Worm (Caenorhabditis elegans) whole organism, midembryonic: ENCODE results near the gene fbxa-215.
"Not testable (repeated sequence)": the region's sequence is repeated elsewhere in the genome, so short reads cannot be mapped to it uniquely, and the experiment has no call there.

Experiments
- T22C8.4 ChIP-seq: fragments of 200-800 bp; sonication (Bioruptor generic); IDR thresholded peaks from 2 replicates; pipeline ENCODE4 v1.3.6; 2022; ENCODE audit warnings: missing genetic modification characterization, missing compliant biosample characterization
- cog-1 ChIP-seq: sonication (generic microtip); optimal IDR thresholded peaks from 2 replicates; lab custom pipeline; 2016; ENCODE audit warnings: missing genetic modification characterization, missing compliant biosample characterization
- flt-1 ChIP-seq: fragments of 200-800 bp; sonication (Bioruptor generic); IDR thresholded peaks from 2 replicates; pipeline ENCODE4 v1.3.6; 2022; ENCODE audit warnings: missing genetic modification characterization, missing compliant biosample characterization
- klf-2 ChIP-seq: fragments of 200-800 bp; sonication (Bioruptor generic); conservative IDR thresholded peaks from 2 replicates; pipeline ENCODE4 v1.3.6; 2022; ENCODE audit warnings: missing genetic modification reagents, missing genetic modification characterization, missing compliant biosample characterization
- med-1 ChIP-seq: sonication (generic microtip); optimal IDR thresholded peaks from 2 replicates; lab custom pipeline; 2017; ENCODE audit warnings: missing genetic modification characterization, mild to moderate bottlenecking, missing compliant biosample characterization, antibody characterized with exemption, missing genetic modification reagents; ENCODE audit not compliant: insufficient read depth
- ref-1 ChIP-seq: fragments of 200-800 bp; sonication (Bioruptor generic); conservative IDR thresholded peaks from 2 replicates; pipeline ENCODE4 v1.3.6; 2022; ENCODE audit warnings: missing genetic modification reagents, missing genetic modification characterization, missing compliant biosample characterization
- tab-1 ChIP-seq: fragments of 200-800 bp; sonication (Bioruptor generic); IDR thresholded peaks from 2 replicates; pipeline ENCODE4 v1.3.6; 2022; ENCODE audit warnings: missing genetic modification characterization, missing compliant biosample characterization
- ztf-23 ChIP-seq: fragments of 200-800 bp; sonication (Bioruptor generic); IDR thresholded peaks from 2 replicates; pipeline ENCODE4 v1.3.6; 2022; ENCODE audit warnings: missing genetic modification reagents, missing genetic modification characterization, missing compliant biosample characterization
- ztf-29 ChIP-seq: fragments of 200-800 bp; sonication (Bioruptor generic); IDR thresholded peaks from 2 replicates; pipeline ENCODE4 v1.3.6; 2022; ENCODE audit warnings: missing genetic modification reagents, missing genetic modification characterization, missing compliant biosample characterization

fbxa-215 gene

DNA sequence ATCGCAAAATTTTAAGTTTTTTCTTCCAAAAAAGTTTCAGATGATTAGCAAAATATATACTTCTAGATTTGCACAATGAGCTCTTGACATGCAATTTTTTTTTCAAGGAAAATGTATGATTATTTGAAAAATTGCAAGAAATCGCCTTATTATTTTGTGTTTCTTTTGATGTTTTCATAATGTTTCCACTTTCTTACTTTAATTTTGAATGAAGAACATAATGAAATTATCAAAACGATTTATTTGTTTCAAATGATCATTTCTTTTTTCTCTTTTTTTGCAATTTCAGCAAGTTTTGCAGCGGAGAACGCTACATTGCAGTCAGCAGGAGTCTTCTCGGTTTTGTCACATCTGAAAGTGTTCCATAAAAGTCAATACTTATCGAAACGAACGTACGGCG lies 14.7 kb downstream of the fbxa-215 start, which contains the start of gene Y45F10C.6:
Gene Y45F10C.6, plus strand, starts transcription at position 301 of the 400 bp plus-strand sequence.
- TF ChIP-seq klf-2, ref-1, tab-1 (GFP tag; lab: Robert Waterston, UW): not testable (repeated sequence)

DNA sequence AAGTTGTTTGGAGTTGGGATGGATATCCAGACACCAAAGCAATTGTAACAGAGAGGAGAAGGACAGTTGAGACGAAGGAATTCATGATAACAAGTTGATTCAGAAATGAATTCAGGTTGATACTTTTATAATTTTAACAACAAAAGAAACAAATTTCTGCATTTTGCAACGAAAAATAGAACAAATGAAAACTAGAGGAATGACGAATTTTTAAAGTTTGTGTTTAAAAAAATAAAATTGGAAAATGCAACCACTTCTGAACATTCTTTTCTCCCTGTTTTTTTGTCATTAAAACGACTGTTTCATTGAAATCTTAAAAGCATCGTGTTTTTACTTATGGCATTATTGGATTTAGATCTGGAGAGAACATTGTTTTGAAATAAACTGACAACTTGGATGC lies 15.3 kb downstream of the fbxa-215 start, which contains the start of gene C08F11.12:
Gene C08F11.12, minus strand, starts transcription at position 101 of the 400 bp plus-strand sequence.
- TF ChIP-seq ztf-29 (GFP tag; lab: Robert Waterston, UW); med-1 (GFP tag; lab: Kevin White, UChicago); tab-1 (GFP tag; lab: Robert Waterston, UW): not testable (repeated sequence)

DNA sequence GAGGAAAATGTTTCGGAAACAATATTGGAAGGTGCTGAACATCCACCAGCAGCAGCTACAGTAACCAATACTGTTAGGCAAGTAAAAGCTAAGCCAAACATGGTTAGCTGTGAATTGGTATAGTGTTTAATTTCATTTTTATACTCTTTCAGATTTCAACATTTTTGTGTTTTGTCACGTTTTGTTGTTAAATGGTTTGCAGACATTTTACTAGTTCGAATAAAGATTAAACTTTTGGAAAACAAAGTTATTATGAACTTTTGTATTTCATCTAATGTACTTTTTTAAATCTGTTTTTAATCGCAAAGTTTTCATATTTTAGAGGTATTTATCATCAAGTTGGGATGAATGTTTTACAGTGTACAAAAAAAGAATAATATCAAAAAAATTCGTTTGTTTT lies 16.5 kb downstream of the fbxa-215 start, which contains the start of gene C08F11.17:
Gene C08F11.17, minus strand, starts transcription at position 101 of the 400 bp plus-strand sequence.
- TF ChIP-seq T22C8.4 (GFP tag; lab: Robert Waterston, UW) (no peak), ref-1 (GFP tag; lab: Robert Waterston, UW) (no peak), cog-1 (tag; lab: Kevin White, UChicago) (no peak), ztf-23 (GFP tag; lab: Robert Waterston, UW) (no peak), flt-1 (GFP tag; lab: Robert Waterston, UW) (no peak), ztf-29 (GFP tag; lab: Robert Waterston, UW) (no peak), med-1 (GFP tag; lab: Kevin White, UChicago) (no peak), klf-2 (GFP tag; lab: Robert Waterston, UW) (no peak), tab-1 (GFP tag; lab: Robert Waterston, UW) (no peak)

DNA sequence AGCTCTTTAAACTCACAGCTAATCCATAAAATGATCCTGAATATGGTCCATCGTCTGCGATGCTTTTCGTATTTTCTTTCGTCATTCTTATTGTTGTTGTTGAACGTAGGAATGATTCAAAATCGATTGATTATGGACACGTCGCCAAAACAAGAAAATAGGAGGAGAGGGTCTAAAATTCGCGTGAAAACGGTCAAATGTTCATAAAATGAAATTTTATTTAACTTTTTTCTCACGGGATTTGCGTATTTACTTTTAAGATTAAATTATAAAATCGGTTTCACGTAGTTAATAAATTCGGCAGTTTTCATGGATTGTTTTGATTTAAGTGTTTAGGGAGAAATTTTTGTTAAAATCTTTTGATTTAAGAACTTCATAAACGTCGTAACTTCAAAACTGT lies 17.6 kb downstream of the fbxa-215 start, which contains the start of gene C08F11.10:
Gene C08F11.10, minus strand, starts transcription at position 101 of the 400 bp plus-strand sequence.
- TF ChIP-seq ztf-23 (GFP tag; lab: Robert Waterston, UW) (no peak), ztf-29 (GFP tag; lab: Robert Waterston, UW) (no peak), T22C8.4 (GFP tag; lab: Robert Waterston, UW) (no peak), klf-2 (GFP tag; lab: Robert Waterston, UW) (no peak)

DNA sequence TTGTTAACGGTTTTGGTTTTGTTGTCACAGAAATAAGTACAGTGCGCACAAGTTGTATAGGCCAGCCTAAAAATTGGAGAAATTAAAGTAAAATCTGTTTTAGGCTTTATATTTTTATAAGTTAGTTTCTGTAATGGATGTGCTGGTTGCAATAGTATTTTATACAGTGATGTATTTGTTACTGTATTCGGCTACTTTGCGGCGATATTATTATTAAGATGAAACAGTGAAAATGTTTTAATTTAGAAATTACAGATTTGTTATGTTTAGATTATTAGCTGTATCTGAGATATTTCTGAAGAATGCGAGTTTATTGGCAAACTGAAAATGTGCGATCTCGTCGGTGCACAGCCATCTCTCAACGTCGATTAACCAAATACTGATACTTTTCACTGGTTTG lies 19.2 kb downstream of the fbxa-215 start, which contains the start of gene ule-4:
Gene ule-4, minus strand, starts transcription at position 101 of the 400 bp plus-strand sequence.
- no peak for TF ChIP-seq ztf-29 (GFP tag; lab: Robert Waterston, UW)
- TF ChIP-seq klf-2 (GFP tag; lab: Robert Waterston, UW) = no peak
- TF ChIP-seq ref-1 (GFP tag; lab: Robert Waterston, UW) = no peak
- TF ChIP-seq ztf-23 (GFP tag; lab: Robert Waterston, UW) = no peak
- no peak for TF ChIP-seq tab-1 (GFP tag; lab: Robert Waterston, UW)
- TF ChIP-seq flt-1 (GFP tag; lab: Robert Waterston, UW) = no peak

DNA sequence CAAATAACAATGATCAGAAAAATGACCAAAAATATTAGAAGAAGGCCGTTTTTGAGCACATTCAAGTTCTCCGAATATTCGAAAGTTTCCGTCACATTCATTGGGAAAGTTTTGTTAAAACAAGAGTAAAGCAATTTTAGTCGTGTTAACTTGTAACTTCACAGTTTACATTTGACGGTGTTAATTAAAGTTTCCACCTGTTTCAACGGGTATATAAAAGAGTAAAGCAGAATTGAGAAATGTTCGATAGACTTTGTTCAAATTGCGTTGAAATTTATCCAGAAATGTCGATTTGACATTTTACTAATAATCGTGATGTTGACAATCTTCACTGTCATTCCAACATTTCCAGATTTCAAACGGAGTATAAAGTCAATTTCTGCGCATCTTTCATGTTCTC lies 20.9 kb downstream of the fbxa-215 start, which contains the start of gene srz-29:
Gene srz-29, minus strand, starts transcription at position 101 of the 400 bp plus-strand sequence.
- TF ChIP-seq ztf-29 (GFP tag; lab: Robert Waterston, UW) (no peak), tab-1 (GFP tag; lab: Robert Waterston, UW) (no peak), med-1 (GFP tag; lab: Kevin White, UChicago) (no peak), ztf-23 (GFP tag; lab: Robert Waterston, UW) (no peak), T22C8.4 (GFP tag; lab: Robert Waterston, UW) (no peak), ref-1 (GFP tag; lab: Robert Waterston, UW) (no peak), flt-1 (GFP tag; lab: Robert Waterston, UW) (no peak), cog-1 (tag; lab: Kevin White, UChicago) (no peak), klf-2 (GFP tag; lab: Robert Waterston, UW) (no peak)

DNA sequence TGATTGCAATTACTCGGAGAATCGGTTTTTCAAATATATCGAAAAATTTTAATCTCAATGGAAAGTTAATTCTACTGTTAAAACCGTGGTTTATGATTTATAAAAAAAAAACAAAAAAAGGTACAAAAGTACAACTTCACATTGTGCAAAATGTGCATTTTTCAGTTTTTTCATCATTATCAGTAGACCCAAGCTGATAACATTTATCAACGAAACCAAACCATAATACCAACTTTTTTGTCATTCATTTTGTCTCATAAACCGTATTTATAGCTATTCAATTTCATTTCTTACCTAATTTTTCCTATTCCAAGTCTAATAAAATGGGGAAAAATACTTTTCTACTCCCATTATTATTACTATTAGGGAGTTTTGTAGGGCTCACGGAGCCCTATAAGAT lies 27.7 kb downstream of the fbxa-215 start, which contains the start of gene ugt-22:
Gene ugt-22, plus strand, starts transcription at position 234 of the 400 bp plus-strand sequence.
- TF ChIP-seq ref-1 (GFP tag; lab: Robert Waterston, UW) (no peak), med-1 (GFP tag; lab: Kevin White, UChicago) (no peak), tab-1 (GFP tag; lab: Robert Waterston, UW) (no peak)

DNA sequence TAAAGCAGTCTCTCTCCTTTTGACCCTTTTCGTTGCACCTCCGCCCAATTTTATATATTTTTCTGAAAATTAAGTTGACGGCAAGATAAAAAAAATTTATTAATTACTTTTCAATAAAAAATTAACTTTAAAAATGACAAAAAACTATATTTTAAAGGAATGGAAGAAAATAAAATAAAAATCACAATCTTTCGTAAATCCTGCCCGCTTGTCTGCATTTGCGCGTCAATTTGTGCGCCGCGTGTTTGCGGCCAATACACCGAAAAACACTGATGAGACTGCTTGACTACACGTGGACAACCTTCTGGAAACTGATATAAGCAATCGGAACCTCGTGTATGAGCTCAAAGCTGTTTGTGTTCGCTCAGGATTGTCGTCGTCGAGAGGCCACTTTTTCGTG lies 29.7 kb downstream of the fbxa-215 start, which contains the start of gene C08F11.7:
Gene C08F11.7, plus strand, starts transcription at position 301 of the 400 bp plus-strand sequence.
- no peak for TF ChIP-seq klf-2 (GFP tag; lab: Robert Waterston, UW)
- no peak for TF ChIP-seq ref-1 (GFP tag; lab: Robert Waterston, UW)
- TF ChIP-seq cog-1 (tag; lab: Kevin White, UChicago) = no peak
- TF ChIP-seq ztf-29 (GFP tag; lab: Robert Waterston, UW) = no peak
- TF ChIP-seq tab-1 (GFP tag; lab: Robert Waterston, UW) = no peak
- no peak for TF ChIP-seq med-1 (GFP tag; lab: Kevin White, UChicago)
- no peak for TF ChIP-seq flt-1 (GFP tag; lab: Robert Waterston, UW)
- TF ChIP-seq ztf-23 (GFP tag; lab: Robert Waterston, UW) = no peak
- TF ChIP-seq T22C8.4 (GFP tag; lab: Robert Waterston, UW) = no peak

DNA sequence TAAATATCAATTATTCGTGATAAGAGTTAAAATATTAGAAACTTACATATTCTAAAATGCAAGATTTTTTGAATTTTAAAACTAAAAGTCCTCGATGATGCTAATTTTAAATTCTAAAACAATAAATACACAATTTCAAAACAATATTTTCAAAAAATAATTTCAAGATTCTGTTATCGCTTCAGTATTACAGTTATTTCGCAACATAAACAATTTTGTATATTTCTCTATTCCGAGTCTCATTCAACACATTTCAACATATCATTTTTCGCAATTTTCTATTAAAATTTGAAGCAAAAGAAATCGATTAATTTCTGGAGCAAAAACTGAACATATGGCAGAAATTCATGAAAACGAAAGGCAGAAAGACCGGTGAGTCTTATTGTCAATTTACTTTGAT lies 33.5 kb downstream of the fbxa-215 start, which contains the start of gene fbxa-98:
Gene fbxa-98, plus strand, starts transcription at position 243 of the 400 bp plus-strand sequence.
- TF ChIP-seq klf-2 (GFP tag; lab: Robert Waterston, UW) (no peak), cog-1 (tag; lab: Kevin White, UChicago) (no peak), med-1 (GFP tag; lab: Kevin White, UChicago) (no peak), tab-1 (GFP tag; lab: Robert Waterston, UW) (no peak), ztf-29 (GFP tag; lab: Robert Waterston, UW) (no peak), ztf-23 (GFP tag; lab: Robert Waterston, UW) (no peak), ref-1 (GFP tag; lab: Robert Waterston, UW) (no peak)
